Fruit fly (Drosophila melanogaster) whole organism, prepupa: ENCODE data around the gene CG6739.

ENCODE experiments used
- Blimp-1 ChIP-seq: fragments of 200-800 bp; sonication (Bioruptor generic); optimal IDR thresholded peaks from 3 replicates; lab custom pipeline; 2017; ENCODE audit warnings: missing biosample characterization, missing genetic modification characterization, mild to moderate bottlenecking, moderate library complexity, missing genetic modification reagents
- CG10669 ChIP-seq: fragments of 200-800 bp; sonication (Bioruptor generic); optimal IDR thresholded peaks from 3 replicates; lab custom pipeline; 2018; ENCODE audit warnings: missing biosample characterization, mild to moderate bottlenecking, missing genetic modification characterization, moderate library complexity
- CG11762 ChIP-seq: fragments of 200-800 bp; sonication (Bioruptor generic); optimal IDR thresholded peaks from 3 replicates; lab custom pipeline; 2016; ENCODE audit warnings: missing biosample characterization, missing genetic modification characterization; ENCODE audit not compliant: insufficient read depth
- CG15336 ChIP-seq: fragments of 200-800 bp; sonication (Bioruptor generic); IDR thresholded peaks from 2 replicates; pipeline ENCODE4 v1.3.6; 2022; ENCODE audit warnings: missing biosample characterization, missing genetic modification characterization
- CG1621 ChIP-seq: fragments of 200-800 bp; sonication (Bioruptor generic); optimal IDR thresholded peaks from 3 replicates; lab custom pipeline; 2018; ENCODE audit warnings: missing biosample characterization, mild to moderate bottlenecking, missing genetic modification characterization
- CG16779 ChIP-seq: fragments of 200-800 bp; sonication (Bioruptor generic); optimal IDR thresholded peaks from 3 replicates; lab custom pipeline; 2017; ENCODE audit warnings: missing biosample characterization, mild to moderate bottlenecking, missing genetic modification characterization
- CG3032 ChIP-seq: fragments of 200-800 bp; optimal IDR thresholded peaks from 2 replicates; lab custom pipeline; 2019; ENCODE audit warnings: missing biosample characterization, mild to moderate bottlenecking, missing genetic modification characterization, moderate library complexity
- CG31627 ChIP-seq: fragments of 200-800 bp; sonication (Bioruptor generic); optimal IDR thresholded peaks from 3 replicates; lab custom pipeline; 2016; ENCODE audit warnings: missing biosample characterization, missing genetic modification characterization
- CG32006 ChIP-seq: fragments of 200-800 bp; sonication (Bioruptor generic); optimal IDR thresholded peaks from 3 replicates; lab custom pipeline; 2017; ENCODE audit warnings: missing biosample characterization, mild to moderate bottlenecking, missing genetic modification characterization
- CG34406 ChIP-seq: fragments of 200-800 bp; sonication (Bioruptor generic); optimal IDR thresholded peaks from 3 replicates; lab custom pipeline; 2016; ENCODE audit warnings: missing biosample characterization, missing genetic modification characterization
- CG3919 ChIP-seq: fragments of 200-800 bp; sonication (Bioruptor generic); optimal IDR thresholded peaks from 3 replicates; lab custom pipeline; 2016; ENCODE audit warnings: missing biosample characterization, missing genetic modification characterization
- CG4318 ChIP-seq: fragments of 200-800 bp; sonication (Bioruptor generic); optimal IDR thresholded peaks from 3 replicates; lab custom pipeline; 2017; ENCODE audit warnings: missing biosample characterization, mild to moderate bottlenecking, missing genetic modification characterization
- CG6276 ChIP-seq: fragments of 200-800 bp; sonication (Bioruptor generic); optimal IDR thresholded peaks from 2 replicates; lab custom pipeline; 2017; ENCODE audit warnings: missing biosample characterization, mild to moderate bottlenecking, missing genetic modification characterization
- CG6792 ChIP-seq: fragments of 200-800 bp; sonication (Bioruptor generic); optimal IDR thresholded peaks from 3 replicates; lab custom pipeline; 2016; ENCODE audit warnings: missing biosample characterization, missing genetic modification characterization
- CG6808 ChIP-seq: fragments of 200-800 bp; sonication (Bioruptor generic); optimal IDR thresholded peaks from 3 replicates; lab custom pipeline; 2017; ENCODE audit warnings: missing biosample characterization, missing genetic modification characterization, mild to moderate bottlenecking, moderate library complexity, missing genetic modification reagents
- CG6854 ChIP-seq: fragments of 200-800 bp; sonication (Bioruptor generic); optimal IDR thresholded peaks from 2 replicates; lab custom pipeline; 2017; ENCODE audit warnings: missing biosample characterization, mild to moderate bottlenecking, missing genetic modification characterization
- CG7368 ChIP-seq: fragments of 200-800 bp; sonication (Bioruptor generic); optimal IDR thresholded peaks from 3 replicates; lab custom pipeline; 2016; ENCODE audit warnings: missing biosample characterization, missing genetic modification characterization
- CG8119 ChIP-seq: fragments of 200-800 bp; sonication (Bioruptor generic); IDR thresholded peaks from 3 replicates; pipeline ENCODE4 v1.3.6; 2022; ENCODE audit warnings: missing biosample characterization, missing genetic modification characterization
- CG8632 ChIP-seq: fragments of 200-800 bp; sonication (Bioruptor generic); optimal IDR thresholded peaks from 3 replicates; lab custom pipeline; 2016; ENCODE audit warnings: missing biosample characterization, missing genetic modification characterization
- Eip75B ChIP-seq: fragments of 200-800 bp; sonication (Bioruptor generic); optimal IDR thresholded peaks from 3 replicates; lab custom pipeline; 2016; ENCODE audit warnings: missing biosample characterization, missing genetic modification characterization
- Eip93F ChIP-seq: fragments of 200-800 bp; sonication (Bioruptor generic); optimal IDR thresholded peaks from 2 replicates; lab custom pipeline; 2016; ENCODE audit warnings: missing biosample characterization, mild to moderate bottlenecking, missing genetic modification characterization
- Ets21C ChIP-seq: fragments of 200-800 bp; sonication (Bioruptor generic); optimal IDR thresholded peaks from 3 replicates; lab custom pipeline; 2016; ENCODE audit warnings: missing biosample characterization, missing genetic modification characterization
- Ets96B ChIP-seq: fragments of 200-800 bp; optimal IDR thresholded peaks from 2 replicates; lab custom pipeline; 2019; ENCODE audit warnings: missing biosample characterization, mild to moderate bottlenecking, missing genetic modification characterization, moderate library complexity
- Hr39 ChIP-seq: fragments of 200-800 bp; sonication (Bioruptor generic); optimal IDR thresholded peaks from 2 replicates; lab custom pipeline; 2016; ENCODE audit warnings: missing biosample characterization, missing genetic modification characterization
- Hr4 ChIP-seq: fragments of 200-800 bp; sonication (Bioruptor generic); optimal IDR thresholded peaks from 3 replicates; lab custom pipeline; 2016; ENCODE audit warnings: missing biosample characterization, missing genetic modification characterization
- Lpt ChIP-seq: fragments of 200-800 bp; sonication (Bioruptor generic); optimal IDR thresholded peaks from 3 replicates; lab custom pipeline; 2016; ENCODE audit warnings: missing biosample characterization, missing genetic modification characterization
- Met ChIP-seq: fragments of 200-800 bp; sonication (Bioruptor generic); optimal IDR thresholded peaks from 3 replicates; lab custom pipeline; 2016; ENCODE audit warnings: missing biosample characterization, missing genetic modification characterization
- OdsH ChIP-seq: fragments of 200-800 bp; sonication (Bioruptor generic); optimal IDR thresholded peaks from 3 replicates; lab custom pipeline; 2016; ENCODE audit warnings: missing biosample characterization, missing genetic modification characterization
- Sox102F ChIP-seq: fragments of 200-800 bp; sonication (Bioruptor generic); optimal IDR thresholded peaks from 2 replicates; lab custom pipeline; 2016; ENCODE audit warnings: missing biosample characterization, mild to moderate bottlenecking, missing genetic modification characterization
- Sox14 ChIP-seq: fragments of 200-800 bp; sonication (Bioruptor generic); optimal IDR thresholded peaks from 3 replicates; lab custom pipeline; 2016; ENCODE audit warnings: missing biosample characterization, missing genetic modification characterization
- Sox15 ChIP-seq: fragments of 200-800 bp; sonication (Bioruptor generic); optimal IDR thresholded peaks from 3 replicates; lab custom pipeline; 2016; ENCODE audit warnings: missing biosample characterization, missing genetic modification characterization
- achi ChIP-seq: fragments of 200-800 bp; sonication (Bioruptor generic); optimal IDR thresholded peaks from 3 replicates; lab custom pipeline; 2016; ENCODE audit warnings: missing biosample characterization, missing genetic modification characterization
- acj6 ChIP-seq: fragments of 200-800 bp; sonication (Bioruptor generic); optimal IDR thresholded peaks from 3 replicates; lab custom pipeline; 2016; ENCODE audit warnings: missing biosample characterization, missing genetic modification characterization
- cyc ChIP-seq: fragments of 200-800 bp; sonication (Bioruptor generic); optimal IDR thresholded peaks from 3 replicates; lab custom pipeline; 2016; ENCODE audit warnings: missing biosample characterization, missing genetic modification characterization
- dac ChIP-seq: fragments of 200-800 bp; sonication (Bioruptor generic); optimal IDR thresholded peaks from 2 replicates; lab custom pipeline; 2017; ENCODE audit warnings: missing biosample characterization, mild to moderate bottlenecking, missing genetic modification characterization
- dsx ChIP-seq: fragments of 200-800 bp; optimal IDR thresholded peaks from 3 replicates; lab custom pipeline; 2019; ENCODE audit warnings: missing biosample characterization, mild to moderate bottlenecking, missing genetic modification characterization, moderate library complexity; ENCODE audit not compliant: poor library complexity, severe bottlenecking
- eg ChIP-seq: fragments of 200-800 bp; sonication (Bioruptor generic); IDR thresholded peaks from 3 replicates; pipeline ENCODE4 v1.3.6; 2022; ENCODE audit warnings: missing biosample characterization, missing genetic modification characterization
- fd59A ChIP-seq: fragments of 200-800 bp; sonication (Bioruptor generic); optimal IDR thresholded peaks from 2 replicates; lab custom pipeline; 2017; ENCODE audit warnings: missing biosample characterization, mild to moderate bottlenecking, missing genetic modification characterization, missing genetic modification reagents
- lz ChIP-seq: fragments of 200-800 bp; sonication (Bioruptor generic); optimal IDR thresholded peaks from 3 replicates; lab custom pipeline; 2016; ENCODE audit warnings: missing biosample characterization, missing genetic modification characterization
- net ChIP-seq: fragments of 200-800 bp; sonication (Bioruptor generic); optimal IDR thresholded peaks from 3 replicates; lab custom pipeline; 2016; ENCODE audit warnings: missing biosample characterization, missing genetic modification characterization
- pdm3 ChIP-seq: fragments of 200-800 bp; sonication (Bioruptor generic); optimal IDR thresholded peaks from 3 replicates; lab custom pipeline; 2016; ENCODE audit warnings: missing biosample characterization, missing genetic modification characterization
- spab ChIP-seq: fragments of 200-800 bp; sonication (Bioruptor generic); optimal IDR thresholded peaks from 2 replicates; lab custom pipeline; 2017; ENCODE audit warnings: missing biosample characterization, mild to moderate bottlenecking, missing genetic modification characterization, missing genetic modification reagents
- ss ChIP-seq, 2 experiments: fragments of 200-800 bp; sonication (Bioruptor generic); optimal IDR thresholded peaks; 2 replicates in 1 of 2; 3 replicates in 1 of 2; lab custom pipeline; 2017 to 2018; ENCODE audit warnings: mild to moderate bottlenecking in 2 of 2, missing biosample characterization in 2 of 2, missing genetic modification characterization in 2 of 2, moderate library complexity in 1 of 2
- svp ChIP-seq: fragments of 200-800 bp; sonication (Bioruptor generic); peaks from one replicate; lab custom pipeline; 2016; ENCODE audit warnings: missing biosample characterization, missing genetic modification characterization
- topi ChIP-seq: fragments of 200-800 bp; sonication (Bioruptor generic); optimal IDR thresholded peaks from 3 replicates; lab custom pipeline; 2016; ENCODE audit warnings: missing biosample characterization, missing genetic modification characterization

The CG6739 gene

dm6 chr2L:7564856-7565255 is 43.3 kb upstream of the CG6739 start (continued):
- TF ChIP-seq topi (GFP tag; lab: Kevin White, UChicago): peak; percentile 51
- TF ChIP-seq Met: peak; percentile 34
- TF ChIP-seq CG16779 (tag; lab: Kevin White, UChicago): no peak
- TF ChIP-seq CG6808 (GFP tag; lab: Kevin White, UChicago): peak; percentile 4
- peak; percentile 32 for TF ChIP-seq Hr4 (GFP tag; lab: Kevin White, UChicago)
- peak; percentile 58 for TF ChIP-seq CG32006
- peak; percentile 64 for TF ChIP-seq CG3919
- TF ChIP-seq achi (GFP tag; lab: Kevin White, UChicago): peak; percentile 50
- TF ChIP-seq pdm3 (GFP tag; lab: Kevin White, UChicago): peak; percentile 48
- peak; percentile 45 for TF ChIP-seq CG10669
- TF ChIP-seq CG1621: no peak
- TF ChIP-seq lz (GFP tag; lab: Kevin White, UChicago): peak; percentile 13
- peak; percentile 45 for TF ChIP-seq cyc
- TF ChIP-seq Sox102F (GFP tag; lab: Kevin White, UChicago): peak; percentile 49
- peak; percentile 40 for TF ChIP-seq Sox15 (GFP tag; lab: Kevin White, UChicago)
- peak; percentile 61 for TF ChIP-seq CG6792 (GFP tag; lab: Kevin White, UChicago)
- peak; percentile 21 for TF ChIP-seq Ets21C (GFP tag; lab: Kevin White, UChicago)
- no peak for TF ChIP-seq CG7368
- peak; percentile 59 for TF ChIP-seq Hr39
- TF ChIP-seq Lpt (GFP tag; lab: Kevin White, UChicago): peak; percentile 14
- peak; percentile 3 for TF ChIP-seq fd59A (GFP tag; lab: Kevin White, UChicago)
- no peak for TF ChIP-seq dac (GFP tag; lab: Kevin White, UChicago)
- peak; percentile 60; the same call in 2 of the 3 replicates for TF ChIP-seq eg (GFP tag; lab: Robert Waterston, UW)
- TF ChIP-seq OdsH (GFP tag; lab: Kevin White, UChicago): peak; percentile 47
- TF ChIP-seq CG11762 (GFP tag; lab: Kevin White, UChicago): no peak
- no peak for TF ChIP-seq CG4318 (GFP tag; lab: Kevin White, UChicago)
- peak; percentile 68 for TF ChIP-seq acj6 (GFP tag; lab: Kevin White, UChicago)
- peak; percentile 35 for TF ChIP-seq Sox14 (GFP tag; lab: Kevin White, UChicago)
- TF ChIP-seq ss (GFP tag; optimal IDR thresholded peaks at IDR 0.05; lab: Kevin White, UChicago): peak; percentile 25 to 49
- no peak for TF ChIP-seq Blimp-1
- peak; percentile 15 for TF ChIP-seq CG34406 (GFP tag; lab: Kevin White, UChicago)
- TF ChIP-seq svp (GFP tag; lab: Kevin White, UChicago): peak; percentile 59
- peak; percentile 5 for TF ChIP-seq CG3032 (tag; lab: Kevin White, UChicago)
- TF ChIP-seq CG6854: no peak
- peak; percentile 60 for TF ChIP-seq CG31627 (GFP tag; lab: Kevin White, UChicago)
- 0 out of 2 replicates have a peak, but pooled peaks have one; percentile 11 for TF ChIP-seq CG15336 (GFP tag; lab: Robert Waterston, UW)
- TF ChIP-seq dsx (GFP tag; lab: Kevin White, UChicago): peak; percentile 34
- TF ChIP-seq spab (GFP tag; lab: Kevin White, UChicago): peak; percentile 32
- peak; percentile 42 for TF ChIP-seq Ets96B (tag; lab: Kevin White, UChicago)
- TF ChIP-seq net: peak; percentile 54

dm6 chr2L:7566627-7567026 is 41.6 kb upstream of the CG6739 start:
- TF ChIP-seq Eip93F (GFP tag; lab: Kevin White, UChicago) (no peak), dsx (GFP tag; lab: Kevin White, UChicago) (no peak), CG8119 (GFP tag; lab: Robert Waterston, UW) (no peak), Lpt (GFP tag; lab: Kevin White, UChicago) (no peak), ss (GFP tag; optimal IDR thresholded peaks at IDR 0.05; lab: Kevin White, UChicago) (no peak), CG3032 (tag; lab: Kevin White, UChicago) (no peak), CG6276 (GFP tag; lab: Kevin White, UChicago) (no peak), fd59A (GFP tag; lab: Kevin White, UChicago) (no peak), Sox15 (GFP tag; lab: Kevin White, UChicago) (no peak), pdm3 (GFP tag; lab: Kevin White, UChicago) (no peak), CG8632 (GFP tag; lab: Kevin White, UChicago) (no peak), Eip75B (no peak)
